Fruit fly (Drosophila melanogaster) whole organism, embryonic: ENCODE measurements around the gene att-ORFB.

Experiments
- CG10366 ChIP-seq: fragments of 200-800 bp; sonication (Bioruptor generic); IDR thresholded peaks from 2 replicates; pipeline ENCODE4 v1.3.6; 2022; ENCODE audit warnings: missing biosample characterization, missing genetic modification characterization
- CG12299 ChIP-seq: fragments of 200-800 bp; sonication (Bioruptor generic); optimal IDR thresholded peaks from 2 replicates; lab custom pipeline; 2018; ENCODE audit warnings: missing biosample characterization, mild to moderate bottlenecking, missing genetic modification characterization
- CG12769 ChIP-seq: fragments of 200-800 bp; sonication (Bioruptor generic); optimal IDR thresholded peaks from 2 replicates; lab custom pipeline; 2019; ENCODE audit warnings: missing biosample characterization, mild to moderate bottlenecking, missing genetic modification characterization, moderate library complexity
- CG14441 ChIP-seq: fragments of 200-800 bp; sonication (Bioruptor generic); IDR thresholded peaks from 2 replicates; pipeline ENCODE4 v1.3.6; 2022; ENCODE audit warnings: missing biosample characterization, missing genetic modification characterization
- CG16813 ChIP-seq: fragments of 200-800 bp; sonication (Bioruptor generic); IDR thresholded peaks from 3 replicates; pipeline ENCODE4 v1.3.6; 2022; ENCODE audit warnings: missing biosample characterization, missing genetic modification characterization; ENCODE audit not compliant: partially characterized antibody
- CG17359 ChIP-seq: fragments of 200-800 bp; sonication (Bioruptor generic); optimal IDR thresholded peaks from 3 replicates; lab custom pipeline; 2018; ENCODE audit warnings: missing biosample characterization, mild to moderate bottlenecking, missing genetic modification characterization, moderate library complexity
- CG17385 ChIP-seq: fragments of 200-800 bp; sonication (Bioruptor generic); optimal IDR thresholded peaks from 3 replicates; lab custom pipeline; 2018; ENCODE audit warnings: missing biosample characterization, mild to moderate bottlenecking, missing genetic modification characterization
- CG2129 ChIP-seq: fragments of 200-800 bp; sonication (Bioruptor generic); IDR thresholded peaks from 2 replicates; pipeline ENCODE4 v1.3.6; 2022; ENCODE audit warnings: missing biosample characterization, missing genetic modification characterization; ENCODE audit not compliant: partially characterized antibody
- CG3726 ChIP-seq: fragments of 200-800 bp; sonication (Bioruptor generic); IDR thresholded peaks from 3 replicates; pipeline ENCODE4, ENCODE4 v1.3.6; 2022; ENCODE audit warnings: missing biosample characterization, missing genetic modification characterization
- CG4282 ChIP-seq: fragments of 200-800 bp; sonication (Bioruptor generic); optimal IDR thresholded peaks from 2 replicates; lab custom pipeline; 2016; ENCODE audit warnings: missing biosample characterization, missing genetic modification characterization
- CG4820 ChIP-seq: fragments of 200-800 bp; sonication (Bioruptor generic); optimal IDR thresholded peaks from 3 replicates; lab custom pipeline; 2016; ENCODE audit warnings: missing biosample characterization, missing genetic modification characterization
- CG6765 ChIP-seq: fragments of 200-800 bp; sonication (Bioruptor generic); optimal IDR thresholded peaks from 3 replicates; lab custom pipeline; 2017; ENCODE audit warnings: missing biosample characterization, mild to moderate bottlenecking, missing genetic modification characterization
- CG7372 ChIP-seq: fragments of 200-800 bp; sonication (Bioruptor generic); IDR thresholded peaks from 2 replicates; pipeline ENCODE4 v1.3.6; 2022; ENCODE audit warnings: missing biosample characterization, missing genetic modification characterization
- CG7839 ChIP-seq: fragments of 200-800 bp; sonication (Bioruptor generic); optimal IDR thresholded peaks from 3 replicates; lab custom pipeline; 2018; ENCODE audit warnings: missing biosample characterization, mild to moderate bottlenecking, missing genetic modification characterization, moderate library complexity
- CG7963 ChIP-seq: fragments of 200-800 bp; sonication (Bioruptor generic); IDR thresholded peaks from 3 replicates; pipeline ENCODE4 v1.3.6; 2022; ENCODE audit warnings: missing biosample characterization, missing genetic modification characterization; ENCODE audit not compliant: partially characterized antibody
- CG8281 ChIP-seq: fragments of 200-800 bp; sonication (Bioruptor generic); optimal IDR thresholded peaks from 2 replicates; lab custom pipeline; 2018; ENCODE audit warnings: missing biosample characterization, mild to moderate bottlenecking, missing genetic modification characterization, moderate library complexity
- CG8290 ChIP-seq, 3 experiments: fragments of 200-800 bp; sonication (Bioruptor generic); optimal IDR thresholded peaks; 2 replicates each; lab custom pipeline; 2016 to 2019; ENCODE audit warnings: missing biosample characterization in 3 of 3, missing genetic modification characterization in 3 of 3, mild to moderate bottlenecking in 2 of 3, moderate library complexity in 1 of 3
- CG9797 ChIP-seq: fragments of 200-800 bp; sonication (Bioruptor generic); optimal IDR thresholded peaks from 3 replicates; lab custom pipeline; 2018; ENCODE audit warnings: missing biosample characterization, mild to moderate bottlenecking, missing genetic modification characterization
- CrebB ChIP-seq: fragments of 200-800 bp; sonication (Bioruptor generic); optimal IDR thresholded peaks from 3 replicates; lab custom pipeline; 2018; ENCODE audit warnings: missing biosample characterization, mild to moderate bottlenecking, missing genetic modification characterization
- D19A ChIP-seq: fragments of 200-800 bp; optimal IDR thresholded peaks from 3 replicates; lab custom pipeline; 2019; ENCODE audit warnings: missing biosample characterization, mild to moderate bottlenecking, missing genetic modification characterization, moderate library complexity
- Fer3 ChIP-seq: fragments of 200-800 bp; sonication (Bioruptor generic); optimal IDR thresholded peaks from 2 replicates; lab custom pipeline; 2018; ENCODE audit warnings: missing biosample characterization, mild to moderate bottlenecking, missing genetic modification characterization, moderate library complexity
- H15 ChIP-seq: fragments of 200-800 bp; sonication (Bioruptor generic); IDR thresholded peaks from 3 replicates; pipeline ENCODE4 v1.3.6; 2022; ENCODE audit warnings: missing biosample characterization, missing genetic modification characterization
- HLHmδ ChIP-seq: fragments of 200-800 bp; sonication (Bioruptor generic); optimal IDR thresholded peaks from 2 replicates; lab custom pipeline; 2018; ENCODE audit warnings: missing biosample characterization, mild to moderate bottlenecking, missing genetic modification characterization, moderate library complexity
- Hand ChIP-seq: fragments of 200-800 bp; sonication (Bioruptor generic); optimal IDR thresholded peaks from 2 replicates; lab custom pipeline; 2017; ENCODE audit warnings: mild to moderate bottlenecking, missing biosample characterization, missing genetic modification reagents, missing genetic modification characterization
- Hr78 ChIP-seq, 2 experiments: fragments of 200-800 bp in 1 of 2; fragments of >200 bp in 1 of 2; sonication (Bioruptor generic) in 1 of 2; optimal IDR thresholded peaks; 2 replicates each; lab custom pipeline; 2017 to 2019; ENCODE audit warnings: missing biosample characterization in 2 of 2, missing genetic modification characterization in 2 of 2, mild to moderate bottlenecking in 1 of 2, moderate library complexity in 1 of 2
- Nf-YC ChIP-seq: fragments of 200-800 bp; optimal IDR thresholded peaks from 3 replicates; lab custom pipeline; 2019; ENCODE audit warnings: missing biosample characterization, mild to moderate bottlenecking, missing genetic modification characterization, moderate library complexity
- Scr ChIP-seq: fragments of 200-800 bp; sonication (Bioruptor generic); IDR thresholded peaks from 2 replicates; pipeline ENCODE4 v1.3.6; 2022; ENCODE audit warnings: missing biosample characterization, missing genetic modification characterization; ENCODE audit not compliant: partially characterized antibody
- Taf1 ChIP-seq: fragments of 200-800 bp; sonication (Bioruptor generic); IDR thresholded peaks from 2 replicates; pipeline ENCODE4 v1.3.6; 2022; ENCODE audit warnings: missing biosample characterization, missing genetic modification characterization
- YL-1 ChIP-seq: fragments of 200-800 bp; sonication (Bioruptor generic); optimal IDR thresholded peaks from 3 replicates; lab custom pipeline; 2017; ENCODE audit warnings: missing biosample characterization, mild to moderate bottlenecking, missing genetic modification characterization
- ap ChIP-seq: fragments of 200-800 bp; sonication (Bioruptor generic); IDR thresholded peaks from 2 replicates; pipeline ENCODE4 v1.3.6; 2022; ENCODE audit warnings: missing biosample characterization, missing genetic modification characterization
- ase ChIP-seq: fragments of 200-800 bp; sonication (Bioruptor generic); IDR thresholded peaks from 3 replicates; pipeline ENCODE4 v1.3.6; 2022; ENCODE audit warnings: missing biosample characterization, missing genetic modification characterization
- cwo ChIP-seq: fragments of 200-800 bp; sonication (Bioruptor generic); optimal IDR thresholded peaks from 3 replicates; lab custom pipeline; 2017; ENCODE audit warnings: missing biosample characterization, missing genetic modification characterization, mild to moderate bottlenecking, moderate library complexity, missing genetic modification reagents
- da ChIP-seq: fragments of 200-800 bp; sonication (Bioruptor generic); optimal IDR thresholded peaks from 2 replicates; lab custom pipeline; 2016; ENCODE audit warnings: missing biosample characterization, missing genetic modification characterization
- fru ChIP-seq: fragments of >200 bp; optimal IDR thresholded peaks from 2 replicates; lab custom pipeline; 2017
- gcm ChIP-seq: fragments of 200-800 bp; sonication (Bioruptor generic); optimal IDR thresholded peaks from 2 replicates; lab custom pipeline; 2019; ENCODE audit warnings: missing biosample characterization, mild to moderate bottlenecking, missing genetic modification characterization, moderate library complexity
- gcm2 ChIP-seq: fragments of 200-800 bp; sonication (Bioruptor generic); optimal IDR thresholded peaks from 2 replicates; lab custom pipeline; 2016; ENCODE audit warnings: missing biosample characterization, missing genetic modification characterization
- gro ChIP-seq: fragments of 200-800 bp; sonication (Bioruptor generic); optimal IDR thresholded peaks from 2 replicates; lab custom pipeline; 2016; ENCODE audit warnings: missing biosample characterization, missing genetic modification characterization
- gt ChIP-seq: fragments of 200-800 bp; sonication (Bioruptor generic); IDR thresholded peaks from 2 replicates; pipeline ENCODE4 v1.3.6; 2022; ENCODE audit warnings: missing biosample characterization, missing genetic modification characterization
- hbn ChIP-seq: fragments of 200-800 bp; sonication (Bioruptor generic); IDR thresholded peaks from 2 replicates; pipeline ENCODE4 v1.3.6; 2022; ENCODE audit warnings: missing biosample characterization, missing genetic modification characterization; ENCODE audit not compliant: partially characterized antibody
- her ChIP-seq: fragments of 200-800 bp; sonication (Bioruptor generic); optimal IDR thresholded peaks from 2 replicates; lab custom pipeline; 2016; ENCODE audit warnings: missing biosample characterization, missing genetic modification characterization
- jigr1 ChIP-seq: fragments of 200-800 bp; sonication (Bioruptor generic); IDR thresholded peaks from 3 replicates; pipeline ENCODE4 v1.3.6; 2022; ENCODE audit warnings: missing biosample characterization, missing genetic modification characterization
- lov ChIP-seq, 2 experiments: fragments of 200-800 bp in 1 of 2; fragments of >200 bp in 1 of 2; sonication (Bioruptor generic) in 1 of 2; IDR thresholded peaks in 1 of 2; optimal IDR thresholded peaks in 1 of 2; 2 replicates in 1 of 2; 3 replicates in 1 of 2; pipeline versions ENCODE4 v1.3.6 to Lab custom; 2017 to 2022; ENCODE audit warnings: missing biosample characterization in 1 of 2, missing genetic modification characterization in 1 of 2
- odd ChIP-seq: fragments of 200-800 bp; sonication (Bioruptor generic); optimal IDR thresholded peaks from 2 replicates; lab custom pipeline; 2017; ENCODE audit warnings: missing biosample characterization, mild to moderate bottlenecking, missing genetic modification characterization
- pan ChIP-seq, 4 experiments: fragments of >200 bp in 3 of 4; fragments of 200-800 bp in 1 of 4; sonication (Bioruptor generic) in 1 of 4; optimal IDR thresholded peaks in 3 of 4; IDR thresholded peaks in 1 of 4; 2 replicates each; pipeline versions ENCODE4 v1.3.6 to Lab custom; 2017 to 2022; ENCODE audit warnings: missing biosample characterization in 2 of 4, missing genetic modification characterization in 2 of 4, mixed read lengths in 1 of 4
- pum ChIP-seq: fragments of 200-800 bp; sonication (Bioruptor generic); optimal IDR thresholded peaks from 2 replicates; lab custom pipeline; 2016; ENCODE audit warnings: missing biosample characterization, missing genetic modification characterization
- sima ChIP-seq: fragments of 200-800 bp; sonication (Bioruptor generic); optimal IDR thresholded peaks from 2 replicates; lab custom pipeline; 2016; ENCODE audit warnings: missing biosample characterization, missing genetic modification characterization
- slbo ChIP-seq: fragments of 200-800 bp; sonication (Bioruptor generic); IDR thresholded peaks from 2 replicates; pipeline ENCODE4 v1.3.6; 2022; ENCODE audit warnings: missing biosample characterization, missing genetic modification characterization
- sqz ChIP-seq: fragments of 200-800 bp; sonication (Bioruptor generic); optimal IDR thresholded peaks from 3 replicates; lab custom pipeline; 2018; ENCODE audit warnings: missing biosample characterization, mild to moderate bottlenecking, missing genetic modification characterization
- z ChIP-seq: fragments of 200-800 bp; sonication (Bioruptor generic); IDR thresholded peaks from 3 replicates; pipeline ENCODE4 v1.3.6; 2022; ENCODE audit warnings: missing biosample characterization, missing genetic modification characterization

Gene att-ORFB

DNA sequence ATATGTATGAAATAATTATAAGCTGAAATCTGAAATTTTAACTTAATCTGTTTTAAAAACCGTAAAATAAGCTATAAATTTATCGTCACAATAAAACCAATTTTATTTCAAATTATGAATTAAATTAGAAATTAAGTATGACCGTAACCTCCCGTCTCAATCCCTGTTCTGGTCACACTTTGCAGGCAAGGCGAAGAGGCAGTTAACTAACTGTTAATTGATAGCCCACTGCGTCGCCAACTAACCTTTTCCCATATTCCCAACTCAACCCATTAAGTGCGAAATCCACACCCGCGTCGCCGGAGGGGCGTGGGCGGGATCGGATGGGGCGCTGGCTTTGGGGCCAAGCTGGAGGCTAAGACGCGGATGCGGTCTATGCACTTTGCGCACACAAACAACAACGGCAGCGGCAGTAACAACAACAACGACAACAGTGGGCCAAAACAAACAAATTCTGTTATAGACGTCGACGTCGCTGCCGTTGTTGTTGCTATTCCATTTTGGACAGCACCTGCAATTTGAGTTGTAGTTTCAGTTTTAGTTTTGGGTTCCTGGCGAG, 6.5 kb upstream of the att-ORFB start, which contains the start of gene CG5191 (continued):
- TF ChIP-seq Taf1 (GFP tag; lab: Robert Waterston, UW): no peak
- TF ChIP-seq ap (GFP tag; lab: Robert Waterston, UW): no peak
- no peak; the same call in 1 of the 2 replicates for TF ChIP-seq CG10366 (GFP tag; lab: Robert Waterston, UW)
- TF ChIP-seq slbo (GFP tag; lab: Robert Waterston, UW): no peak
- TF ChIP-seq Nf-YC: no peak
- no peak for TF ChIP-seq CG14441 (GFP tag; lab: Robert Waterston, UW)
- no peak for TF ChIP-seq CG7963
- TF ChIP-seq CG12299 (tag; lab: Kevin White, UChicago): no peak
- no peak for TF ChIP-seq sima (GFP tag; lab: Kevin White, UChicago)
- no peak for TF ChIP-seq lov (optimal IDR thresholded peaks at IDR 0.05; lab: Kevin White, UChicago)
- TF ChIP-seq lov (GFP tag; IDR thresholded peaks at IDR 0.05; lab: Robert Waterston, UW): 0 out of 3 replicates have a peak, but pooled peaks have one; percentile 52
- TF ChIP-seq jigr1 (GFP tag; lab: Robert Waterston, UW): no peak
- TF ChIP-seq ase (GFP tag; lab: Robert Waterston, UW): no peak
- TF ChIP-seq CG7372 (GFP tag; lab: Robert Waterston, UW): no peak
- TF ChIP-seq gcm2 (GFP tag; lab: Kevin White, UChicago): no peak
- no peak for TF ChIP-seq CG17359
- TF ChIP-seq gro (GFP tag; lab: Kevin White, UChicago): no peak
- TF ChIP-seq CG8281: no peak
- TF ChIP-seq Hand: no peak
- no peak for TF ChIP-seq gcm (GFP tag; lab: Kevin White, UChicago)
- no peak for TF ChIP-seq CG8290 (GFP tag; optimal IDR thresholded peaks at IDR 0.05; lab: Kevin White, UChicago)
- peak in 1 of 2 experiments; percentile 43 for TF ChIP-seq CG8290 (tag; optimal IDR thresholded peaks at IDR 0.05; lab: Kevin White, UChicago)
- no peak for TF ChIP-seq pum
- TF ChIP-seq CG4820 (GFP tag; lab: Kevin White, UChicago): no peak
- no peak for TF ChIP-seq da (GFP tag; lab: Kevin White, UChicago)
- TF ChIP-seq YL-1 (GFP tag; lab: Kevin White, UChicago): no peak
- TF ChIP-seq CG12769 (tag; lab: Kevin White, UChicago): peak; percentile 12
- TF ChIP-seq CG3726 (GFP tag; lab: Robert Waterston, UW): no peak
- no peak for TF ChIP-seq HLHmδ (GFP tag; lab: Kevin White, UChicago)
- TF ChIP-seq hbn (GFP tag; lab: Robert Waterston, UW): no peak
- TF ChIP-seq cwo (GFP tag; lab: Kevin White, UChicago): no peak
- no peak for TF ChIP-seq her (GFP tag; lab: Kevin White, UChicago)
- no peak for TF ChIP-seq H15 (GFP tag; lab: Robert Waterston, UW)
- no peak for TF ChIP-seq Fer3
- TF ChIP-seq fru (lab: Kevin White, UChicago): no peak
- no peak for TF ChIP-seq gt (GFP tag; lab: Robert Waterston, UW)
- no peak for TF ChIP-seq CG4282 (GFP tag; lab: Kevin White, UChicago)
- peak in 1 of 2 experiments; percentile 32 for TF ChIP-seq Hr78 (GFP tag; optimal IDR thresholded peaks at IDR 0.05; lab: Kevin White, UChicago)
- TF ChIP-seq CG6765 (GFP tag; lab: Kevin White, UChicago): no peak
- peak; percentile 29 for TF ChIP-seq CG9797 (GFP tag; lab: Kevin White, UChicago)
- no peak for TF ChIP-seq CG2129 (GFP tag; lab: Robert Waterston, UW)
- no peak for TF ChIP-seq z
- peak; percentile 39 for TF ChIP-seq D19A (tag; lab: Kevin White, UChicago)
- TF ChIP-seq CG16813 (GFP tag; lab: Robert Waterston, UW): no peak
- TF ChIP-seq CG7839 (tag; lab: Kevin White, UChicago): no peak
- no peak for TF ChIP-seq sqz (GFP tag; lab: Kevin White, UChicago)
- TF ChIP-seq CrebB: no peak
- TF ChIP-seq odd (GFP tag; lab: Kevin White, UChicago): no peak
- no peak for TF ChIP-seq Scr
- TF ChIP-seq CG17385: no peak
- no peak for TF ChIP-seq pan (optimal IDR thresholded peaks at IDR 0.05; lab: Kevin White, UChicago)
- no peak for TF ChIP-seq pan (GFP tag; optimal IDR thresholded peaks at IDR 0.05 in 1 of 2, IDR thresholded peaks at IDR 0.05 in 1 of 2)
